Fruit fly (Drosophila melanogaster) whole organism, pupa: ENCODE results near the gene Cul5.

ENCODE experiments used
- CG10348 ChIP-seq: fragments of 200-800 bp; sonication (Bioruptor generic); IDR thresholded peaks from 2 replicates; pipeline ENCODE4 v1.3.6; 2022; ENCODE audit warnings: missing biosample characterization, missing genetic modification characterization
- CG12605 ChIP-seq: fragments of 200-800 bp; sonication (Bioruptor generic); IDR thresholded peaks from 2 replicates; pipeline ENCODE4 v1.3.6; 2022; ENCODE audit warnings: missing biosample characterization, missing genetic modification characterization
- CG13204 ChIP-seq: fragments of 200-800 bp; sonication (Bioruptor generic); optimal IDR thresholded peaks from 2 replicates; lab custom pipeline; 2018; ENCODE audit warnings: missing biosample characterization, mild to moderate bottlenecking, missing genetic modification characterization, moderate library complexity
- CG14655 ChIP-seq: fragments of 200-800 bp; sonication (Bioruptor generic); optimal IDR thresholded peaks from 3 replicates; lab custom pipeline; 2017; ENCODE audit warnings: mild to moderate bottlenecking, missing biosample characterization, missing genetic modification reagents, missing genetic modification characterization
- CG15710 ChIP-seq: fragments of 200-800 bp; sonication (Bioruptor generic); optimal IDR thresholded peaks from 2 replicates; lab custom pipeline; 2018; ENCODE audit warnings: missing biosample characterization, mild to moderate bottlenecking, missing genetic modification characterization, moderate library complexity
- CG17806 ChIP-seq: fragments of 200-800 bp; sonication (Bioruptor generic); optimal IDR thresholded peaks from 2 replicates; lab custom pipeline; 2018; ENCODE audit warnings: missing biosample characterization, mild to moderate bottlenecking, missing genetic modification characterization, moderate library complexity
- CG32121 ChIP-seq: fragments of 200-800 bp; sonication (Bioruptor generic); IDR thresholded peaks from 2 replicates; pipeline ENCODE4 v1.3.6; 2022; ENCODE audit warnings: missing biosample characterization, missing genetic modification characterization
- CG34367 ChIP-seq: fragments of 200-800 bp; sonication (Bioruptor generic); optimal IDR thresholded peaks from 2 replicates; lab custom pipeline; 2018; ENCODE audit warnings: missing biosample characterization, mild to moderate bottlenecking, missing genetic modification characterization
- CG4496 ChIP-seq: fragments of 200-800 bp; sonication (Bioruptor generic); IDR thresholded peaks from 3 replicates; pipeline ENCODE4 v1.3.6; 2022; ENCODE audit warnings: missing biosample characterization, missing genetic modification characterization
- CG8159 ChIP-seq: fragments of 200-800 bp; sonication (Bioruptor generic); optimal IDR thresholded peaks from 3 replicates; lab custom pipeline; 2018; ENCODE audit warnings: missing biosample characterization, mild to moderate bottlenecking, missing genetic modification characterization, moderate library complexity
- CG8301 ChIP-seq: fragments of 200-800 bp; sonication (Bioruptor generic); optimal IDR thresholded peaks from 2 replicates; lab custom pipeline; 2018; ENCODE audit warnings: missing biosample characterization, mild to moderate bottlenecking, missing genetic modification characterization
- CG9948 ChIP-seq: fragments of 200-800 bp; sonication (Bioruptor generic); optimal IDR thresholded peaks from 2 replicates; lab custom pipeline; 2018; ENCODE audit warnings: missing biosample characterization, mild to moderate bottlenecking, missing genetic modification characterization, moderate library complexity
- D1 ChIP-seq: fragments of 200-800 bp; sonication (Bioruptor generic); optimal IDR thresholded peaks from 2 replicates; lab custom pipeline; 2018; ENCODE audit warnings: missing biosample characterization, mild to moderate bottlenecking, missing genetic modification characterization, moderate library complexity
- EcR ChIP-seq: fragments of 200-800 bp; sonication (Bioruptor generic); optimal IDR thresholded peaks from 3 replicates; lab custom pipeline; 2019; ENCODE audit warnings: missing biosample characterization, missing genetic modification characterization, mild to moderate bottlenecking, moderate library complexity, missing genetic modification reagents
- Ets98B ChIP-seq: fragments of 200-800 bp; sonication (Bioruptor generic); IDR thresholded peaks from 2 replicates; pipeline ENCODE4 v1.3.6; 2022; ENCODE audit warnings: missing biosample characterization, missing genetic modification characterization
- Pif1A ChIP-seq: fragments of 200-800 bp; sonication (Bioruptor generic); optimal IDR thresholded peaks from 3 replicates; lab custom pipeline; 2016; ENCODE audit warnings: missing biosample characterization, missing genetic modification characterization
- Pif1B ChIP-seq: fragments of 200-800 bp; sonication (Bioruptor generic); optimal IDR thresholded peaks from 3 replicates; lab custom pipeline; 2016; ENCODE audit warnings: missing biosample characterization, missing genetic modification characterization
- Snoo ChIP-seq: fragments of 200-800 bp; sonication (Bioruptor generic); optimal IDR thresholded peaks from 3 replicates; lab custom pipeline; 2017; ENCODE audit warnings: missing biosample characterization, mild to moderate bottlenecking, missing genetic modification characterization, inconsistent platforms
- fd96Ca ChIP-seq: fragments of 200-800 bp; sonication (Bioruptor generic); IDR thresholded peaks from 3 replicates; pipeline ENCODE4 v1.3.6; 2022; ENCODE audit warnings: missing biosample characterization, missing genetic modification characterization
- gl ChIP-seq: fragments of 200-800 bp; sonication (Bioruptor generic); optimal IDR thresholded peaks from 2 replicates; lab custom pipeline; 2018; ENCODE audit warnings: missing biosample characterization, mild to moderate bottlenecking, missing genetic modification characterization
- rn ChIP-seq: fragments of 200-800 bp; sonication (Bioruptor generic); IDR thresholded peaks from 2 replicates; pipeline ENCODE4 v1.3.6; 2022; ENCODE audit warnings: missing biosample characterization, missing genetic modification characterization

The Cul5 gene

dm6 chr3R:29054047-29054446 lies 8.7 kb downstream of the Cul5 start, which contains the start of gene CG11843:
Gene CG11843 (plus strand): TSS chr3R:29054347.
- TF ChIP-seq CG9948 (tag; lab: Kevin White, UChicago) = no peak
- no peak for TF ChIP-seq EcR
- no peak for TF ChIP-seq CG14655 (GFP tag; lab: Kevin White, UChicago)
- TF ChIP-seq Ets98B (GFP tag; lab: Robert Waterston, UW) = no peak
- no peak for TF ChIP-seq CG34367
- no peak for TF ChIP-seq CG13204 (GFP tag; lab: Kevin White, UChicago)
- no peak for TF ChIP-seq CG8159 (tag; lab: Kevin White, UChicago)
- TF ChIP-seq CG17806 (tag; lab: Kevin White, UChicago) = no peak
- no peak for TF ChIP-seq fd96Ca (GFP tag; lab: Robert Waterston, UW)
- TF ChIP-seq D1 (tag; lab: Kevin White, UChicago) = no peak
- no peak for TF ChIP-seq CG32121
- TF ChIP-seq rn (GFP tag; lab: Robert Waterston, UW) = no peak
- no peak for TF ChIP-seq gl (tag; lab: Kevin White, UChicago)

- TF ChIP-seq EcR (no peak), CG10348 (GFP tag; lab: Robert Waterston, UW) (no peak), Snoo (tag; lab: Kevin White, UChicago) (no peak), Ets98B (GFP tag; lab: Robert Waterston, UW) (no peak)
Observed at dm6 chr3R:29052380-29052779, 10.4 kb downstream of the Cul5 start, which contains the start of gene CG11842. Gene CG11842 (plus strand): TSS chr3R:29052680.

- TF ChIP-seq Pif1B (GFP tag; lab: Kevin White, UChicago) = no peak
- TF ChIP-seq Ets98B (GFP tag; lab: Robert Waterston, UW) = no peak
- TF ChIP-seq CG4496 = no peak
- no peak for TF ChIP-seq CG8159 (tag; lab: Kevin White, UChicago)
- no peak for TF ChIP-seq Pif1A (GFP tag; lab: Kevin White, UChicago)
- TF ChIP-seq gl (tag; lab: Kevin White, UChicago) = no peak
- no peak for TF ChIP-seq CG9948 (tag; lab: Kevin White, UChicago)
- no peak for TF ChIP-seq D1 (tag; lab: Kevin White, UChicago)
- no peak for TF ChIP-seq rn (GFP tag; lab: Robert Waterston, UW)
- TF ChIP-seq EcR = no peak
- no peak for TF ChIP-seq CG32121
- no peak for TF ChIP-seq Snoo (tag; lab: Kevin White, UChicago)
- no peak for TF ChIP-seq fd96Ca (GFP tag; lab: Robert Waterston, UW)
- no peak for TF ChIP-seq CG14655 (GFP tag; lab: Kevin White, UChicago)
- TF ChIP-seq CG15710 = no peak
- TF ChIP-seq, all 21 proteins: peak for 0
Observed at dm6 chr3R:29050756-29051155, 12.0 kb downstream of the Cul5 start, which contains the start of gene CG11841. Gene CG11841 (plus strand): TSS chr3R:29051056.

dm6 chr3R:29049055-29049722 lies 13.6 kb downstream of the Cul5 start, which contains the start of gene CG11837:
Gene CG11837 (plus strand): TSS chr3R:29049493.
- TF ChIP-seq CG34367 (no peak), CG14655 (GFP tag; lab: Kevin White, UChicago) (no peak), CG12605 (GFP tag; lab: Robert Waterston, UW) (no peak), Snoo (tag; lab: Kevin White, UChicago) (no peak), CG9948 (tag; lab: Kevin White, UChicago) (no peak), Ets98B (GFP tag; lab: Robert Waterston, UW) (no peak), D1 (tag; lab: Kevin White, UChicago) (no peak)

dm6 chr3R:29040526-29041195 lies 22.1 kb downstream of the Cul5 start:
- TF ChIP-seq EcR (peak; percentile 70), Ets98B (GFP tag; lab: Robert Waterston, UW) (peak; percentile 44), CG32121 (peak; percentile 44; the same call in 1 of the 2 replicates), CG8159 (tag; lab: Kevin White, UChicago) (no peak), CG14655 (GFP tag; lab: Kevin White, UChicago) (no peak), Snoo (tag; lab: Kevin White, UChicago) (no peak), CG9948 (tag; lab: Kevin White, UChicago) (no peak), Pif1A (GFP tag; lab: Kevin White, UChicago) (no peak), rn (GFP tag; lab: Robert Waterston, UW) (no peak), CG10348 (GFP tag; lab: Robert Waterston, UW) (no peak), CG4496 (no peak; the same call in 2 of the 3 replicates), CG8301 (tag; lab: Kevin White, UChicago) (no peak), D1 (tag; lab: Kevin White, UChicago) (no peak), CG13204 (GFP tag; lab: Kevin White, UChicago) (no peak), CG17806 (tag; lab: Kevin White, UChicago) (peak; percentile 44), fd96Ca (GFP tag; lab: Robert Waterston, UW) (0 out of 3 replicates have a peak, but pooled peaks have one; percentile 37), CG12605 (GFP tag; lab: Robert Waterston, UW) (peak; percentile 47; the same call in 1 of the 2 replicates), Pif1B (GFP tag; lab: Kevin White, UChicago) (no peak), gl (tag; lab: Kevin White, UChicago) (no peak), CG15710 (peak; percentile 57), CG34367 (no peak)
